Fruit fly (Drosophila melanogaster) whole organism, embryonic: Measurements from ENCODE around the gene Cpr30F.

Experiments
- Atf6 ChIP-seq: fragments of 200-800 bp; sonication (Bioruptor generic); IDR thresholded peaks from 2 replicates; pipeline ENCODE4 v1.3.6; 2022; ENCODE audit warnings: missing biosample characterization, missing genetic modification characterization
- CG10366 ChIP-seq: fragments of 200-800 bp; sonication (Bioruptor generic); IDR thresholded peaks from 2 replicates; pipeline ENCODE4 v1.3.6; 2022; ENCODE audit warnings: missing biosample characterization, missing genetic modification characterization
- CG10654 ChIP-seq: fragments of 200-800 bp; sonication (Bioruptor generic); optimal IDR thresholded peaks from 2 replicates; lab custom pipeline; 2016; ENCODE audit warnings: missing biosample characterization, missing genetic modification characterization
- CG11247 ChIP-seq: fragments of 200-800 bp; sonication (Bioruptor generic); IDR thresholded peaks from 2 replicates; pipeline ENCODE4 v1.3.6; 2022; ENCODE audit warnings: missing biosample characterization, missing genetic modification characterization
- CG11504 ChIP-seq: fragments of 200-800 bp; sonication (Bioruptor generic); optimal IDR thresholded peaks from 3 replicates; lab custom pipeline; 2019; ENCODE audit warnings: missing biosample characterization, mild to moderate bottlenecking, missing genetic modification characterization, moderate library complexity
- CG11723 ChIP-seq: fragments of 200-800 bp; sonication (Bioruptor generic); optimal IDR thresholded peaks from 2 replicates; lab custom pipeline; 2017; ENCODE audit warnings: missing biosample characterization, mild to moderate bottlenecking, missing genetic modification characterization
- CG14050 ChIP-seq: fragments of 200-800 bp; sonication (Bioruptor generic); IDR thresholded peaks from 3 replicates; pipeline ENCODE4 v1.3.6; 2022; ENCODE audit warnings: missing biosample characterization, missing genetic modification characterization
- CG15011 ChIP-seq: fragments of 200-800 bp; sonication (Bioruptor generic); optimal IDR thresholded peaks from 3 replicates; lab custom pipeline; 2018; ENCODE audit warnings: missing biosample characterization, mild to moderate bottlenecking, missing genetic modification characterization
- CG15601 ChIP-seq: fragments of 200-800 bp; sonication (Bioruptor generic); optimal IDR thresholded peaks from 3 replicates; lab custom pipeline; 2019; ENCODE audit warnings: missing biosample characterization, mild to moderate bottlenecking, missing genetic modification characterization, moderate library complexity
- CG17568 ChIP-seq: fragments of 200-800 bp; sonication (Bioruptor generic); optimal IDR thresholded peaks from 2 replicates; lab custom pipeline; 2018; ENCODE audit warnings: missing biosample characterization, mild to moderate bottlenecking, missing genetic modification characterization, moderate library complexity
- CG17802 ChIP-seq: fragments of 200-800 bp; sonication (Bioruptor generic); optimal IDR thresholded peaks from 2 replicates; lab custom pipeline; 2018; ENCODE audit warnings: missing biosample characterization, mild to moderate bottlenecking, missing genetic modification characterization, moderate library complexity
- CG18619 ChIP-seq: fragments of 200-800 bp; sonication (Bioruptor generic); optimal IDR thresholded peaks from 3 replicates; lab custom pipeline; 2017; ENCODE audit warnings: missing biosample characterization, mild to moderate bottlenecking, missing genetic modification characterization
- CG2875 ChIP-seq: fragments of 200-800 bp; sonication (Bioruptor generic); optimal IDR thresholded peaks from 2 replicates; lab custom pipeline; 2017; ENCODE audit warnings: missing biosample characterization, mild to moderate bottlenecking, missing genetic modification characterization, missing genetic modification reagents
- CG31388 ChIP-seq: fragments of 200-800 bp; sonication (Bioruptor generic); optimal IDR thresholded peaks from 2 replicates; lab custom pipeline; 2016; ENCODE audit warnings: missing biosample characterization, missing genetic modification characterization
- CG7963 ChIP-seq: fragments of 200-800 bp; sonication (Bioruptor generic); IDR thresholded peaks from 3 replicates; pipeline ENCODE4 v1.3.6; 2022; ENCODE audit warnings: missing biosample characterization, missing genetic modification characterization; ENCODE audit not compliant: partially characterized antibody
- CG9609 ChIP-seq: fragments of 200-800 bp; sonication (Bioruptor generic); optimal IDR thresholded peaks from 3 replicates; lab custom pipeline; 2016; ENCODE audit warnings: missing biosample characterization, missing genetic modification characterization
- Dek ChIP-seq: fragments of 200-800 bp; sonication (Bioruptor generic); optimal IDR thresholded peaks from 3 replicates; lab custom pipeline; 2019; ENCODE audit warnings: missing biosample characterization, mild to moderate bottlenecking, missing genetic modification characterization, moderate library complexity
- Dip2 ChIP-seq: fragments of 200-800 bp; sonication (Bioruptor generic); IDR thresholded peaks from 2 replicates; pipeline ENCODE4 v1.3.6; 2022; ENCODE audit warnings: missing biosample characterization, missing genetic modification characterization
- Fer3 ChIP-seq: fragments of 200-800 bp; sonication (Bioruptor generic); optimal IDR thresholded peaks from 2 replicates; lab custom pipeline; 2018; ENCODE audit warnings: missing biosample characterization, mild to moderate bottlenecking, missing genetic modification characterization, moderate library complexity
- Hand ChIP-seq: fragments of 200-800 bp; sonication (Bioruptor generic); optimal IDR thresholded peaks from 2 replicates; lab custom pipeline; 2017; ENCODE audit warnings: mild to moderate bottlenecking, missing biosample characterization, missing genetic modification reagents, missing genetic modification characterization
- Lpt ChIP-seq: fragments of >200 bp; optimal IDR thresholded peaks from 2 replicates; lab custom pipeline; 2018; ENCODE audit warnings: missing biosample characterization, missing genetic modification characterization
- MTF-1 ChIP-seq: fragments of 200-800 bp; sonication (Bioruptor generic); optimal IDR thresholded peaks from 2 replicates; lab custom pipeline; 2018; ENCODE audit warnings: missing biosample characterization, mild to moderate bottlenecking, missing genetic modification characterization, borderline replicate concordance
- Mrtf ChIP-seq: fragments of 200-800 bp; sonication (Bioruptor generic); IDR thresholded peaks from 3 replicates; pipeline ENCODE4 v1.3.6; 2022; ENCODE audit warnings: missing biosample characterization, missing genetic modification characterization
- Side ChIP-seq: fragments of 200-800 bp; sonication (Bioruptor generic); optimal IDR thresholded peaks from 2 replicates; lab custom pipeline; 2016; ENCODE audit warnings: missing biosample characterization, missing genetic modification characterization
- Sox102F ChIP-seq: fragments of 200-800 bp; sonication (Bioruptor generic); optimal IDR thresholded peaks from 2 replicates; lab custom pipeline; 2018; ENCODE audit warnings: missing biosample characterization, mild to moderate bottlenecking, missing genetic modification characterization, moderate library complexity
- abd-A ChIP-seq: fragments of 200-800 bp; sonication (Bioruptor generic); optimal IDR thresholded peaks from 3 replicates; lab custom pipeline; 2019; ENCODE audit warnings: missing biosample characterization, mild to moderate bottlenecking, missing genetic modification characterization, moderate library complexity
- bab2 ChIP-seq: fragments of 200-800 bp; sonication (Bioruptor generic); optimal IDR thresholded peaks from 2 replicates; lab custom pipeline; 2016; ENCODE audit warnings: missing biosample characterization, missing genetic modification characterization
- eyg ChIP-seq: fragments of 200-800 bp; sonication (Bioruptor generic); optimal IDR thresholded peaks from 3 replicates; lab custom pipeline; 2016; ENCODE audit warnings: missing biosample characterization, missing genetic modification characterization
- fru ChIP-seq: fragments of >200 bp; optimal IDR thresholded peaks from 2 replicates; lab custom pipeline; 2017
- gfzf ChIP-seq: fragments of 200-800 bp; sonication (Bioruptor generic); optimal IDR thresholded peaks from 2 replicates; lab custom pipeline; 2016; ENCODE audit warnings: missing biosample characterization, mild to moderate bottlenecking, missing genetic modification characterization, moderate library complexity
- ham ChIP-seq: fragments of 200-800 bp; sonication (Bioruptor generic); IDR thresholded peaks from 2 replicates; pipeline ENCODE4 v1.3.6; 2022; ENCODE audit warnings: missing biosample characterization, missing genetic modification characterization
- hbn ChIP-seq: fragments of 200-800 bp; sonication (Bioruptor generic); IDR thresholded peaks from 2 replicates; pipeline ENCODE4 v1.3.6; 2022; ENCODE audit warnings: missing biosample characterization, missing genetic modification characterization; ENCODE audit not compliant: partially characterized antibody
- her ChIP-seq: fragments of 200-800 bp; sonication (Bioruptor generic); optimal IDR thresholded peaks from 2 replicates; lab custom pipeline; 2016; ENCODE audit warnings: missing biosample characterization, missing genetic modification characterization
- hth ChIP-seq: fragments of >200 bp; optimal IDR thresholded peaks from 2 replicates; lab custom pipeline; 2017; ENCODE audit warnings: inconsistent platforms
- oc ChIP-seq: fragments of 200-800 bp; sonication (Bioruptor generic); optimal IDR thresholded peaks from 2 replicates; lab custom pipeline; 2018; ENCODE audit warnings: missing biosample characterization, mild to moderate bottlenecking, missing genetic modification characterization, moderate library complexity
- repo ChIP-seq: fragments of 200-800 bp; sonication (Bioruptor generic); optimal IDR thresholded peaks from 2 replicates; lab custom pipeline; 2016; ENCODE audit warnings: missing biosample characterization, missing genetic modification characterization
- sob ChIP-seq: fragments of 200-800 bp; sonication (Bioruptor generic); IDR thresholded peaks from 2 replicates; pipeline ENCODE4 v1.3.6; 2022; ENCODE audit warnings: missing biosample characterization, missing genetic modification characterization
- twi ChIP-seq: fragments of 200-800 bp; optimal IDR thresholded peaks from 2 replicates; lab custom pipeline; 2019; ENCODE audit warnings: missing biosample characterization, mild to moderate bottlenecking, missing genetic modification characterization, moderate library complexity
- tx ChIP-seq: fragments of 200-800 bp; sonication (Bioruptor generic); optimal IDR thresholded peaks from 2 replicates; lab custom pipeline; 2016; ENCODE audit warnings: missing biosample characterization, missing genetic modification characterization
- wdn ChIP-seq: fragments of 200-800 bp; sonication (Bioruptor generic); IDR thresholded peaks from 2 replicates; pipeline ENCODE4 v1.3.6; 2022; ENCODE audit warnings: missing biosample characterization, missing genetic modification characterization
- zen ChIP-seq: fragments of 200-800 bp; sonication (Bioruptor generic); optimal IDR thresholded peaks from 3 replicates; lab custom pipeline; 2018; ENCODE audit warnings: missing biosample characterization, mild to moderate bottlenecking, missing genetic modification characterization, moderate library complexity

Cpr30F gene

DNA sequence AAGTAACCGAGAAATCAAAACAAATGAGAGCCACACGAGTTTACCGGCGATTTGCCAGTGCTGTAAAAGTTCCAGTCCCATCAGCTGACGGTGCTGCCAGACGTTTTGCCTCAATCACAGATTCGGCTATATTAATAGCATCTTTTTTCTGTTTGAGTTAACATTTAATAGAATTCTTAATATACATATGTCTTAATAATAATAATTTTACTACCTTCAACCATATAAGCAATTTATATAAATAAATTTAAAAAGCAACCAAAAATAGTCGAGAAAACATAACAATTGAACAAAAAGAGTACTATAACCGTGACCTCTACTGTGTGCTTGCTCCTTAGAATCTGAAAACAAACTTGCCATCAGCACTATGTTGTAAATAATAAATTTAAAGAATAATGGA lies 21.2 kb upstream of the Cpr30F start, which contains the start of the genes CG13126 and CG4709 (continued):
- TF ChIP-seq CG14050 (peak; percentile 76), repo (no peak), Lpt (GFP tag; lab: Kevin White, UChicago) (no peak), Atf6 (GFP tag; lab: Robert Waterston, UW) (peak; percentile 84), Mrtf (GFP tag; lab: Robert Waterston, UW) (peak; percentile 83), CG11504 (peak; percentile 91), zen (peak; percentile 96), MTF-1 (peak; percentile 67), Fer3 (tag; lab: Kevin White, UChicago) (peak; percentile 94), Side (GFP tag; lab: Kevin White, UChicago) (peak; percentile 28), tx (no peak), CG2875 (GFP tag; lab: Kevin White, UChicago) (peak; percentile 77), her (no peak), fru (lab: Kevin White, UChicago) (no peak), abd-A (no peak), sob (peak; percentile 91), CG11723 (GFP tag; lab: Kevin White, UChicago) (peak; percentile 74), CG10366 (peak; percentile 87), CG18619 (peak; percentile 87), hth (no peak), CG31388 (GFP tag; lab: Kevin White, UChicago) (peak; percentile 84), twi (tag; lab: Kevin White, UChicago) (peak; percentile 81), gfzf (GFP tag; lab: Kevin White, UChicago) (no peak), ham (no peak), hbn (GFP tag; lab: Robert Waterston, UW) (no peak), Sox102F (GFP tag; lab: Kevin White, UChicago) (peak; percentile 91), Dip2 (GFP tag; lab: Robert Waterston, UW) (no peak), oc (tag; lab: Kevin White, UChicago) (peak; percentile 81), CG15601 (tag; lab: Kevin White, UChicago) (peak; percentile 90), CG17568 (peak; percentile 85), CG17802 (tag; lab: Kevin White, UChicago) (peak; percentile 73), CG10654 (GFP tag; lab: Kevin White, UChicago) (peak; percentile 88), wdn (GFP tag; lab: Robert Waterston, UW) (peak; percentile 71; the same call in 1 of the 2 replicates), eyg (GFP tag; lab: Kevin White, UChicago) (peak; percentile 4), CG11247 (GFP tag; lab: Robert Waterston, UW) (peak; percentile 83), Hand (peak; percentile 69), CG9609 (no peak), CG15011 (GFP tag; lab: Kevin White, UChicago) (peak; percentile 77), Dek (tag; lab: Kevin White, UChicago) (peak; percentile 92), CG7963 (GFP tag; lab: Robert Waterston, UW) (no peak), bab2 (GFP tag; lab: Kevin White, UChicago) (peak; percentile 6)
- TF ChIP-seq, all 482 proteins: peak for 377
